Fruit fly (Drosophila melanogaster) whole organism, prepupa: ENCODE data around the gene Esyt2.
A peak's percentile ranks its signal among the peaks of the same experiment; 100 is the strongest.

Source experiments
- CG10631 ChIP-seq: fragments of 200-800 bp; sonication (Bioruptor generic); optimal IDR thresholded peaks from 2 replicates; lab custom pipeline; 2016; ENCODE audit warnings: missing biosample characterization, missing genetic modification characterization
- CG11902 ChIP-seq: fragments of 200-800 bp; sonication (Bioruptor generic); optimal IDR thresholded peaks from 3 replicates; lab custom pipeline; 2016; ENCODE audit warnings: missing biosample characterization, missing genetic modification characterization
- CG6276 ChIP-seq: fragments of 200-800 bp; sonication (Bioruptor generic); optimal IDR thresholded peaks from 2 replicates; lab custom pipeline; 2017; ENCODE audit warnings: missing biosample characterization, mild to moderate bottlenecking, missing genetic modification characterization
- Lpt ChIP-seq: fragments of 200-800 bp; sonication (Bioruptor generic); optimal IDR thresholded peaks from 3 replicates; lab custom pipeline; 2016; ENCODE audit warnings: missing biosample characterization, missing genetic modification characterization
- Sox14 ChIP-seq: fragments of 200-800 bp; sonication (Bioruptor generic); optimal IDR thresholded peaks from 3 replicates; lab custom pipeline; 2016; ENCODE audit warnings: missing biosample characterization, missing genetic modification characterization
- cyc ChIP-seq: fragments of 200-800 bp; sonication (Bioruptor generic); optimal IDR thresholded peaks from 3 replicates; lab custom pipeline; 2016; ENCODE audit warnings: missing biosample characterization, missing genetic modification characterization

dm6 chr3R:24525983-24526661 lies 18.4 kb upstream of the Esyt2 start:
- no peak for TF ChIP-seq CG10631 (GFP tag; lab: Kevin White, UChicago)
- peak; percentile 17 for TF ChIP-seq cyc
- no peak for TF ChIP-seq CG11902 (GFP tag; lab: Kevin White, UChicago)
- TF ChIP-seq Lpt (GFP tag; lab: Kevin White, UChicago) = peak; percentile 23
- TF ChIP-seq CG6276 (GFP tag; lab: Kevin White, UChicago) = no peak
- peak; percentile 15 for TF ChIP-seq Sox14 (GFP tag; lab: Kevin White, UChicago)
